Fruit fly (Drosophila melanogaster) whole organism, embryonic: Measurements from ENCODE around the gene CG2614.

Experiments used
- Atf-2 ChIP-seq: fragments of 200-800 bp; sonication (Bioruptor generic); optimal IDR thresholded peaks from 2 replicates; lab custom pipeline; 2016; ENCODE audit warnings: missing biosample characterization, missing genetic modification characterization
- BEAF-32 ChIP-seq: fragments of 200-800 bp; sonication (Bioruptor generic); optimal IDR thresholded peaks from 3 replicates; lab custom pipeline; 2017; ENCODE audit warnings: missing biosample characterization, missing genetic modification characterization, mild to moderate bottlenecking, moderate library complexity, missing genetic modification reagents
- CG10209 ChIP-seq: fragments of 200-800 bp; sonication (Bioruptor generic); optimal IDR thresholded peaks from 3 replicates; lab custom pipeline; 2017; ENCODE audit warnings: missing biosample characterization, mild to moderate bottlenecking, missing genetic modification characterization, missing genetic modification reagents
- CG1024 ChIP-seq: fragments of 200-800 bp; sonication (Bioruptor generic); IDR thresholded peaks from 2 replicates; pipeline ENCODE4 v1.3.6; 2022; ENCODE audit warnings: missing biosample characterization, missing genetic modification characterization
- CG10321 ChIP-seq: fragments of 200-800 bp; sonication (Bioruptor generic); IDR thresholded peaks from 2 replicates; pipeline ENCODE4 v1.3.6; 2022; ENCODE audit warnings: missing biosample characterization, missing genetic modification characterization
- CG10431 ChIP-seq: fragments of 200-800 bp; sonication (Bioruptor generic); optimal IDR thresholded peaks from 3 replicates; lab custom pipeline; 2018; ENCODE audit warnings: missing biosample characterization, mild to moderate bottlenecking, missing genetic modification characterization
- CG10462 ChIP-seq: fragments of 200-800 bp; sonication (Bioruptor generic); optimal IDR thresholded peaks from 2 replicates; lab custom pipeline; 2016; ENCODE audit warnings: missing biosample characterization, missing genetic modification characterization
- CG10979 ChIP-seq: fragments of 200-800 bp; sonication (Bioruptor generic); optimal IDR thresholded peaks from 2 replicates; lab custom pipeline; 2018; ENCODE audit warnings: missing biosample characterization, mild to moderate bottlenecking, missing genetic modification characterization, moderate library complexity
- CG11085 ChIP-seq: fragments of 200-800 bp; sonication (Bioruptor generic); IDR thresholded peaks from 2 replicates; pipeline ENCODE4 v1.3.6; 2022; ENCODE audit warnings: missing biosample characterization, missing genetic modification characterization
- CG12071 ChIP-seq: fragments of 200-800 bp; sonication (Bioruptor generic); optimal IDR thresholded peaks from 3 replicates; lab custom pipeline; 2018; ENCODE audit warnings: missing biosample characterization, mild to moderate bottlenecking, missing genetic modification characterization
- CG12104 ChIP-seq: fragments of 200-800 bp; sonication (Bioruptor generic); optimal IDR thresholded peaks from 3 replicates; lab custom pipeline; 2016; ENCODE audit warnings: missing biosample characterization, missing genetic modification characterization
- CG12659 ChIP-seq: fragments of 200-800 bp; sonication (Bioruptor generic); optimal IDR thresholded peaks from 3 replicates; lab custom pipeline; 2017; ENCODE audit warnings: mild to moderate bottlenecking, missing biosample characterization, missing genetic modification reagents, missing genetic modification characterization
- CG16863 ChIP-seq: fragments of 200-800 bp; sonication (Bioruptor generic); optimal IDR thresholded peaks from 3 replicates; lab custom pipeline; 2016; ENCODE audit warnings: missing biosample characterization, missing genetic modification characterization
- CG17359 ChIP-seq: fragments of 200-800 bp; sonication (Bioruptor generic); optimal IDR thresholded peaks from 3 replicates; lab custom pipeline; 2018; ENCODE audit warnings: missing biosample characterization, mild to moderate bottlenecking, missing genetic modification characterization, moderate library complexity
- CG18764 ChIP-seq: fragments of 200-800 bp; sonication (Bioruptor generic); optimal IDR thresholded peaks from 3 replicates; lab custom pipeline; 2016; ENCODE audit warnings: missing biosample characterization, missing genetic modification characterization
- CG32767 ChIP-seq: fragments of 200-800 bp; sonication (Bioruptor generic); IDR thresholded peaks from 2 replicates; pipeline ENCODE4 v1.3.6; 2022; ENCODE audit warnings: missing biosample characterization, missing genetic modification characterization
- CG34422 ChIP-seq: fragments of 200-800 bp; sonication (Bioruptor generic); IDR thresholded peaks from 3 replicates; pipeline ENCODE4 v1.3.6; 2022; ENCODE audit warnings: missing biosample characterization, missing genetic modification characterization
- CG3838 ChIP-seq: fragments of 200-800 bp; sonication (Bioruptor generic); optimal IDR thresholded peaks from 3 replicates; lab custom pipeline; 2016; ENCODE audit warnings: missing biosample characterization, missing genetic modification characterization
- CG4617 ChIP-seq: fragments of 200-800 bp; sonication (Bioruptor generic); optimal IDR thresholded peaks from 3 replicates; lab custom pipeline; 2016; ENCODE audit warnings: missing biosample characterization, missing genetic modification characterization, borderline replicate concordance
- CG8765 ChIP-seq: fragments of 200-800 bp; sonication (Bioruptor generic); IDR thresholded peaks from 2 replicates; pipeline ENCODE4 v1.3.6; 2022; ENCODE audit warnings: missing biosample characterization, missing genetic modification characterization
- CoRest ChIP-seq: fragments of 200-800 bp; sonication (Bioruptor generic); optimal IDR thresholded peaks from 3 replicates; lab custom pipeline; 2018; ENCODE audit warnings: missing biosample characterization, mild to moderate bottlenecking, missing genetic modification characterization, moderate library complexity
- Dek ChIP-seq: fragments of 200-800 bp; sonication (Bioruptor generic); optimal IDR thresholded peaks from 3 replicates; lab custom pipeline; 2019; ENCODE audit warnings: missing biosample characterization, mild to moderate bottlenecking, missing genetic modification characterization, moderate library complexity
- Dref ChIP-seq: fragments of 200-800 bp; sonication (Bioruptor generic); IDR thresholded peaks from 2 replicates; pipeline ENCODE4 v1.3.6; 2022; ENCODE audit warnings: missing biosample characterization, missing genetic modification characterization
- Fer3 ChIP-seq: fragments of 200-800 bp; sonication (Bioruptor generic); optimal IDR thresholded peaks from 2 replicates; lab custom pipeline; 2018; ENCODE audit warnings: missing biosample characterization, mild to moderate bottlenecking, missing genetic modification characterization, moderate library complexity
- Lhr ChIP-seq: fragments of 200-800 bp; sonication (Bioruptor generic); optimal IDR thresholded peaks from 3 replicates; lab custom pipeline; 2017; ENCODE audit warnings: mild to moderate bottlenecking, missing biosample characterization, missing genetic modification reagents, missing genetic modification characterization
- Meics ChIP-seq: fragments of 200-800 bp; sonication (Bioruptor generic); optimal IDR thresholded peaks from 2 replicates; lab custom pipeline; 2017; ENCODE audit warnings: missing biosample characterization, mild to moderate bottlenecking, missing genetic modification characterization
- Neu2 ChIP-seq: fragments of 200-800 bp; sonication (Bioruptor generic); optimal IDR thresholded peaks from 3 replicates; lab custom pipeline; 2016; ENCODE audit warnings: missing biosample characterization, missing genetic modification characterization, borderline replicate concordance
- Sry-δ ChIP-seq: fragments of 200-800 bp; sonication (Bioruptor generic); optimal IDR thresholded peaks from 2 replicates; lab custom pipeline; 2016; ENCODE audit warnings: missing biosample characterization, missing genetic modification characterization
- Ssrp ChIP-seq: fragments of 200-800 bp; sonication (Bioruptor generic); optimal IDR thresholded peaks from 2 replicates; lab custom pipeline; 2018; ENCODE audit warnings: missing biosample characterization, mild to moderate bottlenecking, missing genetic modification characterization, moderate library complexity
- Stat92E ChIP-seq, 3 experiments: fragments of >200 bp in 2 of 3; fragments of 200-800 bp in 1 of 3; sonication (Bioruptor generic) in 1 of 3; optimal IDR thresholded peaks; 2 replicates each; lab custom pipeline; 2017 to 2019; ENCODE audit warnings: missing biosample characterization in 3 of 3, missing genetic modification characterization in 3 of 3, mild to moderate bottlenecking in 1 of 3, moderate library complexity in 1 of 3
- Xbp1 ChIP-seq: fragments of 200-800 bp; sonication (Bioruptor generic); optimal IDR thresholded peaks from 3 replicates; lab custom pipeline; 2016; ENCODE audit warnings: missing biosample characterization, mild to moderate bottlenecking, missing genetic modification characterization
- btn ChIP-seq: fragments of 200-800 bp; sonication (Bioruptor generic); optimal IDR thresholded peaks from 2 replicates; lab custom pipeline; 2016; ENCODE audit warnings: missing biosample characterization, missing genetic modification characterization
- crc ChIP-seq: fragments of 200-800 bp; sonication (Bioruptor generic); optimal IDR thresholded peaks from 2 replicates; lab custom pipeline; 2016; ENCODE audit warnings: missing biosample characterization, missing genetic modification characterization
- disco-r ChIP-seq: fragments of 200-800 bp; sonication (Bioruptor generic); optimal IDR thresholded peaks from 2 replicates; lab custom pipeline; 2016; ENCODE audit warnings: missing biosample characterization, missing genetic modification characterization
- dmrt99B ChIP-seq: fragments of 200-800 bp; sonication (Bioruptor generic); optimal IDR thresholded peaks from 2 replicates; lab custom pipeline; 2018; ENCODE audit warnings: missing biosample characterization, mild to moderate bottlenecking, missing genetic modification characterization, moderate library complexity
- eyg ChIP-seq: fragments of 200-800 bp; sonication (Bioruptor generic); optimal IDR thresholded peaks from 3 replicates; lab custom pipeline; 2016; ENCODE audit warnings: missing biosample characterization, missing genetic modification characterization
- fu2 ChIP-seq: fragments of 200-800 bp; sonication (Bioruptor generic); optimal IDR thresholded peaks from 2 replicates; lab custom pipeline; 2016; ENCODE audit warnings: missing biosample characterization, missing genetic modification characterization
- jing ChIP-seq: fragments of 200-800 bp; sonication (Bioruptor generic); optimal IDR thresholded peaks from 2 replicates; lab custom pipeline; 2018; ENCODE audit warnings: missing biosample characterization, mild to moderate bottlenecking, missing genetic modification characterization
- lilli ChIP-seq: fragments of 200-800 bp; sonication (Bioruptor generic); optimal IDR thresholded peaks from 3 replicates; lab custom pipeline; 2016; ENCODE audit warnings: missing biosample characterization, missing genetic modification characterization
- mam ChIP-seq: fragments of 200-800 bp; sonication (Bioruptor generic); optimal IDR thresholded peaks from 3 replicates; lab custom pipeline; 2016; ENCODE audit warnings: missing biosample characterization, missing genetic modification characterization
- p53 ChIP-seq: fragments of 200-800 bp; sonication (Bioruptor generic); optimal IDR thresholded peaks from 2 replicates; lab custom pipeline; 2016; ENCODE audit warnings: missing biosample characterization, missing genetic modification characterization
- pb ChIP-seq: fragments of 200-800 bp; sonication (Bioruptor generic); optimal IDR thresholded peaks from 3 replicates; lab custom pipeline; 2016; ENCODE audit warnings: missing biosample characterization, missing genetic modification characterization
- peb ChIP-seq: fragments of 200-800 bp; sonication (Bioruptor generic); IDR thresholded peaks from 2 replicates; pipeline ENCODE4 v1.3.6; 2022; ENCODE audit warnings: missing biosample characterization, missing genetic modification characterization
- phol ChIP-seq: fragments of 200-800 bp; sonication (Bioruptor generic); optimal IDR thresholded peaks from 3 replicates; lab custom pipeline; 2018; ENCODE audit warnings: missing biosample characterization, mild to moderate bottlenecking, missing genetic modification characterization, moderate library complexity
- sisA ChIP-seq: fragments of 200-800 bp; sonication (Bioruptor generic); IDR thresholded peaks from 2 replicates; pipeline ENCODE4 v1.3.6; 2022; ENCODE audit warnings: missing biosample characterization, missing genetic modification characterization
- sqz ChIP-seq: fragments of 200-800 bp; sonication (Bioruptor generic); optimal IDR thresholded peaks from 3 replicates; lab custom pipeline; 2018; ENCODE audit warnings: missing biosample characterization, mild to moderate bottlenecking, missing genetic modification characterization
- tio ChIP-seq: fragments of 200-800 bp; sonication (Bioruptor generic); optimal IDR thresholded peaks from 2 replicates; lab custom pipeline; 2017; ENCODE audit warnings: missing biosample characterization, missing genetic modification characterization, inconsistent platforms
- twi ChIP-seq: fragments of 200-800 bp; optimal IDR thresholded peaks from 2 replicates; lab custom pipeline; 2019; ENCODE audit warnings: missing biosample characterization, mild to moderate bottlenecking, missing genetic modification characterization, moderate library complexity
- vnd ChIP-seq: fragments of 200-800 bp; sonication (Bioruptor generic); IDR thresholded peaks from 3 replicates; pipeline ENCODE4 v1.3.6; 2022; ENCODE audit warnings: missing biosample characterization, missing genetic modification characterization; ENCODE audit not compliant: partially characterized antibody
- zf30C ChIP-seq: fragments of 200-800 bp; sonication (Bioruptor generic); optimal IDR thresholded peaks from 3 replicates; lab custom pipeline; 2018; ENCODE audit warnings: missing biosample characterization, mild to moderate bottlenecking, missing genetic modification characterization

Gene CG2614

dm6 chr2L:20647240-20647908 is 8.9 kb upstream of the CG2614 start (continued):
- TF ChIP-seq Lhr (GFP tag; lab: Kevin White, UChicago) (peak; percentile 30), peb (GFP tag; lab: Robert Waterston, UW) (no peak), sisA (GFP tag; lab: Robert Waterston, UW) (no peak), btn (GFP tag; lab: Kevin White, UChicago) (no peak), twi (tag; lab: Kevin White, UChicago) (peak; percentile 1), Atf-2 (no peak), CG10431 (GFP tag; lab: Kevin White, UChicago) (peak; percentile 8), disco-r (no peak), CG12071 (GFP tag; lab: Kevin White, UChicago) (no peak), CG10979 (tag; lab: Kevin White, UChicago) (no peak), CG10209 (GFP tag; lab: Kevin White, UChicago) (no peak), vnd (GFP tag; lab: Robert Waterston, UW) (no peak), CG12104 (GFP tag; lab: Kevin White, UChicago) (no peak), CG34422 (GFP tag; lab: Robert Waterston, UW) (no peak), lilli (GFP tag; lab: Kevin White, UChicago) (peak; percentile 24), Stat92E (GFP tag; optimal IDR thresholded peaks at IDR 0.05; lab: Kevin White, UChicago) (no peak), Ssrp (tag; lab: Kevin White, UChicago) (no peak), CG16863 (GFP tag; lab: Kevin White, UChicago) (no peak), CG11085 (GFP tag; lab: Robert Waterston, UW) (no peak), CG32767 (GFP tag; lab: Robert Waterston, UW) (no peak), CG8765 (GFP tag; lab: Robert Waterston, UW) (no peak), CG4617 (GFP tag; lab: Kevin White, UChicago) (peak; percentile 16), CG12659 (GFP tag; lab: Kevin White, UChicago) (peak; percentile 63), CG1024 (no peak), tio (GFP tag; lab: Kevin White, UChicago) (no peak), pb (GFP tag; lab: Kevin White, UChicago) (no peak), CG3838 (no peak), fu2 (GFP tag; lab: Kevin White, UChicago) (peak; percentile 49), Meics (GFP tag; lab: Kevin White, UChicago) (peak; percentile 4), mam (no peak), jing (GFP tag; lab: Kevin White, UChicago) (no peak), sqz (GFP tag; lab: Kevin White, UChicago) (no peak), Fer3 (tag; lab: Kevin White, UChicago) (peak; percentile 11), phol (peak; percentile 5), crc (no peak), Dek (no peak), CG17359 (no peak), CG10321 (GFP tag; lab: Robert Waterston, UW) (no peak), Dref (no peak), Neu2 (GFP tag; lab: Kevin White, UChicago) (no peak), Sry-δ (GFP tag; lab: Kevin White, UChicago) (no peak), dmrt99B (tag; lab: Kevin White, UChicago) (no peak), CG18764 (GFP tag; lab: Kevin White, UChicago) (no peak), p53 (GFP tag; lab: Kevin White, UChicago) (no peak), CG10462 (GFP tag; lab: Kevin White, UChicago) (no peak), Xbp1 (GFP tag; lab: Kevin White, UChicago) (peak; percentile 33), eyg (no peak), BEAF-32 (GFP tag; lab: Kevin White, UChicago) (peak; percentile 36), CoRest (tag; lab: Kevin White, UChicago) (peak; percentile 21), zf30C (GFP tag; lab: Kevin White, UChicago) (peak; percentile 44)
